Worm (Caenorhabditis elegans) whole organism, early embryonic: ENCODE results near the gene vha-1.

Source experiments
- B0310.2 ChIP-seq: sonication (generic microtip); optimal IDR thresholded peaks from 2 replicates; lab custom pipeline; 2016; ENCODE audit warnings: mild to moderate bottlenecking, missing genetic modification characterization, missing compliant biosample characterization
- F13C5.2 ChIP-seq: sonication (generic microtip); optimal IDR thresholded peaks from 2 replicates; lab custom pipeline; 2017; ENCODE audit warnings: mild to moderate bottlenecking, missing genetic modification characterization, inconsistent platforms, missing compliant biosample characterization
- ama-1 ChIP-seq: fragments of 150-350 bp; optimal IDR thresholded peaks from 2 replicates; lab custom pipeline; 2014
- ets-7 ChIP-seq: sonication (generic microtip); optimal IDR thresholded peaks from 2 replicates; lab custom pipeline; 2016; ENCODE audit warnings: missing genotype, missing genetic modification characterization, missing compliant biosample characterization
- flt-1 ChIP-seq: fragments of 200-800 bp; sonication (Bioruptor generic); IDR thresholded peaks from 2 replicates; pipeline ENCODE4 v1.3.6; 2022; ENCODE audit warnings: missing genetic modification characterization, missing compliant biosample characterization
- hmbx-1 ChIP-seq: sonication (generic microtip); optimal IDR thresholded peaks from 2 replicates; lab custom pipeline; 2016; ENCODE audit warnings: mild to moderate bottlenecking, missing genetic modification characterization, missing compliant biosample characterization
- scrt-1 ChIP-seq: fragments of 200-800 bp; sonication (Bioruptor generic); IDR thresholded peaks from 2 replicates; pipeline ENCODE4 v1.3.6; 2022; ENCODE audit warnings: missing genetic modification characterization, missing compliant biosample characterization
- sea-1 ChIP-seq: fragments of 200-800 bp; sonication (Bioruptor generic); conservative IDR thresholded peaks from 2 replicates; pipeline ENCODE4 v1.3.6; 2022; ENCODE audit warnings: missing genetic modification characterization, missing compliant biosample characterization
- tbx-37 ChIP-seq: fragments of 200-800 bp; sonication (Bioruptor generic); conservative IDR thresholded peaks from 2 replicates; pipeline ENCODE4 v1.3.6; 2022; ENCODE audit warnings: missing genetic modification reagents, missing genetic modification characterization, missing compliant biosample characterization

DNA sequence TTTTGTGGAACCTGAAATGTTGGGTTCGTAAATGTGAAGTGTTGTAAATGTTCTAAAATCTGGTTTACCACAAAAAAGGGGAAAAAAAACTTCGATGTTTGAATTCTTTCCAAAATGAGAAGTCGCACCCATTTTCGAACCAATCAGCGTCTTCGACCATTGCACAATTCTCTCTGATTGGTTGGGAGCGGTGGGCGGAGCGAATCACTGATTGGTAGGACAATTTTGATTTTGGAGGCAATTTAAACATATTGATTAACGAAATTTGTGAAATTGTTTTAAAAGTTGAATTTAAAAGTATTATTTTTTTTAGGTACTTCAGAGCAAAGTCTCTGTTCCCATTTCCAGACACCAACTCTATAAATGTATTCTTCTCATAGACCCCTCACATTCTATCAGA is 8.0 kb downstream of the vha-1 start:
- TF ChIP-seq ets-7 (tag; lab: Kevin White, UChicago) (no peak), scrt-1 (GFP tag; lab: Robert Waterston, UW) (no peak), tbx-37 (GFP tag; lab: Robert Waterston, UW) (no peak), B0310.2 (no peak), F13C5.2 (no peak), ama-1 (lab: Kevin White, UChicago) (no peak), hmbx-1 (no peak), flt-1 (no peak), sea-1 (no peak)
